Worm (Caenorhabditis elegans): Measurements from ENCODE around the gene ril-1.

ce11 chrV:14522514-14522913 is 1.4 kb downstream of the ril-1 start, which contains the start of gene C53A5.16:
- TF ChIP-seq bed-3 (GFP tag; optimal IDR thresholded peaks at IDR 0.05) (no peak), mab-5 (tag; optimal IDR thresholded peaks at IDR 0.05) (no peak), pha-4 (tag; optimal IDR thresholded peaks at IDR 0.05) (no peak), ceh-43 (GFP tag; optimal IDR thresholded peaks at IDR 0.05) (no peak), unc-120 (tag; optimal IDR thresholded peaks at IDR 0.05; ENCODE audit: poor library complexity, severe bottlenecking) (no peak), snpc-4 (tag; optimal IDR thresholded peaks at IDR 0.05) (no peak), lsy-2 (tag; optimal IDR thresholded peaks at IDR 0.05) (no peak), nhr-28 (tag; optimal IDR thresholded peaks at IDR 0.05) (no peak), nhr-237 (tag; optimal IDR thresholded peaks at IDR 0.05) (no peak), ztf-11 (tag; optimal IDR thresholded peaks at IDR 0.05) (no peak)
